Fruit fly (Drosophila melanogaster) whole organism, prepupa: Measurements from ENCODE around the gene Clc.

Experiments used
- Blimp-1 ChIP-seq: fragments of 200-800 bp; sonication (Bioruptor generic); optimal IDR thresholded peaks from 3 replicates; lab custom pipeline; 2017; ENCODE audit warnings: missing biosample characterization, missing genetic modification characterization, mild to moderate bottlenecking, moderate library complexity, missing genetic modification reagents
- CG10669 ChIP-seq: fragments of 200-800 bp; sonication (Bioruptor generic); optimal IDR thresholded peaks from 3 replicates; lab custom pipeline; 2018; ENCODE audit warnings: missing biosample characterization, mild to moderate bottlenecking, missing genetic modification characterization, moderate library complexity
- CG11294 ChIP-seq: fragments of 200-800 bp; sonication (Bioruptor generic); IDR thresholded peaks from 2 replicates; pipeline ENCODE4 v1.3.6; 2022; ENCODE audit warnings: missing biosample characterization, missing genetic modification characterization
- CG11762 ChIP-seq: fragments of 200-800 bp; sonication (Bioruptor generic); optimal IDR thresholded peaks from 3 replicates; lab custom pipeline; 2016; ENCODE audit warnings: missing biosample characterization, missing genetic modification characterization; ENCODE audit not compliant: insufficient read depth
- CG11902 ChIP-seq: fragments of 200-800 bp; sonication (Bioruptor generic); optimal IDR thresholded peaks from 3 replicates; lab custom pipeline; 2016; ENCODE audit warnings: missing biosample characterization, missing genetic modification characterization
- CG15336 ChIP-seq: fragments of 200-800 bp; sonication (Bioruptor generic); IDR thresholded peaks from 2 replicates; pipeline ENCODE4 v1.3.6; 2022; ENCODE audit warnings: missing biosample characterization, missing genetic modification characterization
- CG16779 ChIP-seq: fragments of 200-800 bp; sonication (Bioruptor generic); optimal IDR thresholded peaks from 3 replicates; lab custom pipeline; 2017; ENCODE audit warnings: missing biosample characterization, mild to moderate bottlenecking, missing genetic modification characterization
- CG3032 ChIP-seq: fragments of 200-800 bp; optimal IDR thresholded peaks from 2 replicates; lab custom pipeline; 2019; ENCODE audit warnings: missing biosample characterization, mild to moderate bottlenecking, missing genetic modification characterization, moderate library complexity
- CG31627 ChIP-seq: fragments of 200-800 bp; sonication (Bioruptor generic); optimal IDR thresholded peaks from 3 replicates; lab custom pipeline; 2016; ENCODE audit warnings: missing biosample characterization, missing genetic modification characterization
- CG32006 ChIP-seq: fragments of 200-800 bp; sonication (Bioruptor generic); optimal IDR thresholded peaks from 3 replicates; lab custom pipeline; 2017; ENCODE audit warnings: missing biosample characterization, mild to moderate bottlenecking, missing genetic modification characterization
- CG34406 ChIP-seq: fragments of 200-800 bp; sonication (Bioruptor generic); optimal IDR thresholded peaks from 3 replicates; lab custom pipeline; 2016; ENCODE audit warnings: missing biosample characterization, missing genetic modification characterization
- CG3919 ChIP-seq: fragments of 200-800 bp; sonication (Bioruptor generic); optimal IDR thresholded peaks from 3 replicates; lab custom pipeline; 2016; ENCODE audit warnings: missing biosample characterization, missing genetic modification characterization
- CG4318 ChIP-seq: fragments of 200-800 bp; sonication (Bioruptor generic); optimal IDR thresholded peaks from 3 replicates; lab custom pipeline; 2017; ENCODE audit warnings: missing biosample characterization, mild to moderate bottlenecking, missing genetic modification characterization
- CG6276 ChIP-seq: fragments of 200-800 bp; sonication (Bioruptor generic); optimal IDR thresholded peaks from 2 replicates; lab custom pipeline; 2017; ENCODE audit warnings: missing biosample characterization, mild to moderate bottlenecking, missing genetic modification characterization
- CG6792 ChIP-seq: fragments of 200-800 bp; sonication (Bioruptor generic); optimal IDR thresholded peaks from 3 replicates; lab custom pipeline; 2016; ENCODE audit warnings: missing biosample characterization, missing genetic modification characterization
- CG6808 ChIP-seq: fragments of 200-800 bp; sonication (Bioruptor generic); optimal IDR thresholded peaks from 3 replicates; lab custom pipeline; 2017; ENCODE audit warnings: missing biosample characterization, missing genetic modification characterization, mild to moderate bottlenecking, moderate library complexity, missing genetic modification reagents
- CG6854 ChIP-seq: fragments of 200-800 bp; sonication (Bioruptor generic); optimal IDR thresholded peaks from 2 replicates; lab custom pipeline; 2017; ENCODE audit warnings: missing biosample characterization, mild to moderate bottlenecking, missing genetic modification characterization
- CG7368 ChIP-seq: fragments of 200-800 bp; sonication (Bioruptor generic); optimal IDR thresholded peaks from 3 replicates; lab custom pipeline; 2016; ENCODE audit warnings: missing biosample characterization, missing genetic modification characterization
- CG8119 ChIP-seq: fragments of 200-800 bp; sonication (Bioruptor generic); IDR thresholded peaks from 3 replicates; pipeline ENCODE4 v1.3.6; 2022; ENCODE audit warnings: missing biosample characterization, missing genetic modification characterization
- CG8632 ChIP-seq: fragments of 200-800 bp; sonication (Bioruptor generic); optimal IDR thresholded peaks from 3 replicates; lab custom pipeline; 2016; ENCODE audit warnings: missing biosample characterization, missing genetic modification characterization
- CG9139 ChIP-seq: fragments of 200-800 bp; sonication (Bioruptor generic); optimal IDR thresholded peaks from 3 replicates; lab custom pipeline; 2017; ENCODE audit warnings: missing biosample characterization, mild to moderate bottlenecking, missing genetic modification characterization
- Eip75B ChIP-seq: fragments of 200-800 bp; sonication (Bioruptor generic); optimal IDR thresholded peaks from 3 replicates; lab custom pipeline; 2016; ENCODE audit warnings: missing biosample characterization, missing genetic modification characterization
- Eip78C ChIP-seq: fragments of 200-800 bp; sonication (Bioruptor generic); peaks from one replicate; lab custom pipeline; 2016; ENCODE audit warnings: missing biosample characterization, missing genetic modification characterization
- Eip93F ChIP-seq: fragments of 200-800 bp; sonication (Bioruptor generic); optimal IDR thresholded peaks from 2 replicates; lab custom pipeline; 2016; ENCODE audit warnings: missing biosample characterization, mild to moderate bottlenecking, missing genetic modification characterization
- Gug ChIP-seq: fragments of 200-800 bp; sonication (Bioruptor generic); IDR thresholded peaks from 2 replicates; pipeline ENCODE4 v1.3.6; 2022; ENCODE audit warnings: missing biosample characterization, missing genetic modification characterization
- Hr38 ChIP-seq: sonication (Bioruptor generic); optimal IDR thresholded peaks from 2 replicates; lab custom pipeline; 2016; ENCODE audit warnings: missing biosample characterization, missing genetic modification characterization
- Hr39 ChIP-seq: fragments of 200-800 bp; sonication (Bioruptor generic); optimal IDR thresholded peaks from 2 replicates; lab custom pipeline; 2016; ENCODE audit warnings: missing biosample characterization, missing genetic modification characterization
- Hr4 ChIP-seq: fragments of 200-800 bp; sonication (Bioruptor generic); optimal IDR thresholded peaks from 3 replicates; lab custom pipeline; 2016; ENCODE audit warnings: missing biosample characterization, missing genetic modification characterization
- Met ChIP-seq: fragments of 200-800 bp; sonication (Bioruptor generic); optimal IDR thresholded peaks from 3 replicates; lab custom pipeline; 2016; ENCODE audit warnings: missing biosample characterization, missing genetic modification characterization
- OdsH ChIP-seq: fragments of 200-800 bp; sonication (Bioruptor generic); optimal IDR thresholded peaks from 3 replicates; lab custom pipeline; 2016; ENCODE audit warnings: missing biosample characterization, missing genetic modification characterization
- Smox ChIP-seq: fragments of 200-800 bp; sonication (Bioruptor generic); optimal IDR thresholded peaks from 3 replicates; lab custom pipeline; 2016; ENCODE audit warnings: missing biosample characterization, missing genetic modification characterization
- Sox102F ChIP-seq: fragments of 200-800 bp; sonication (Bioruptor generic); optimal IDR thresholded peaks from 2 replicates; lab custom pipeline; 2016; ENCODE audit warnings: missing biosample characterization, mild to moderate bottlenecking, missing genetic modification characterization
- Sox14 ChIP-seq: fragments of 200-800 bp; sonication (Bioruptor generic); optimal IDR thresholded peaks from 3 replicates; lab custom pipeline; 2016; ENCODE audit warnings: missing biosample characterization, missing genetic modification characterization
- Sox15 ChIP-seq: fragments of 200-800 bp; sonication (Bioruptor generic); optimal IDR thresholded peaks from 3 replicates; lab custom pipeline; 2016; ENCODE audit warnings: missing biosample characterization, missing genetic modification characterization
- acj6 ChIP-seq: fragments of 200-800 bp; sonication (Bioruptor generic); optimal IDR thresholded peaks from 3 replicates; lab custom pipeline; 2016; ENCODE audit warnings: missing biosample characterization, missing genetic modification characterization
- cyc ChIP-seq: fragments of 200-800 bp; sonication (Bioruptor generic); optimal IDR thresholded peaks from 3 replicates; lab custom pipeline; 2016; ENCODE audit warnings: missing biosample characterization, missing genetic modification characterization
- dac ChIP-seq: fragments of 200-800 bp; sonication (Bioruptor generic); optimal IDR thresholded peaks from 2 replicates; lab custom pipeline; 2017; ENCODE audit warnings: missing biosample characterization, mild to moderate bottlenecking, missing genetic modification characterization
- dsx ChIP-seq: fragments of 200-800 bp; optimal IDR thresholded peaks from 3 replicates; lab custom pipeline; 2019; ENCODE audit warnings: missing biosample characterization, mild to moderate bottlenecking, missing genetic modification characterization, moderate library complexity; ENCODE audit not compliant: poor library complexity, severe bottlenecking
- eg ChIP-seq: fragments of 200-800 bp; sonication (Bioruptor generic); IDR thresholded peaks from 3 replicates; pipeline ENCODE4 v1.3.6; 2022; ENCODE audit warnings: missing biosample characterization, missing genetic modification characterization
- esn ChIP-seq: fragments of 200-800 bp; sonication (Bioruptor generic); optimal IDR thresholded peaks from 2 replicates; lab custom pipeline; 2016; ENCODE audit warnings: missing biosample characterization, mild to moderate bottlenecking, missing genetic modification characterization, moderate library complexity
- fd59A ChIP-seq: fragments of 200-800 bp; sonication (Bioruptor generic); optimal IDR thresholded peaks from 2 replicates; lab custom pipeline; 2017; ENCODE audit warnings: missing biosample characterization, mild to moderate bottlenecking, missing genetic modification characterization, missing genetic modification reagents
- fkh ChIP-seq: fragments of 200-800 bp; sonication (Bioruptor generic); optimal IDR thresholded peaks from 3 replicates; lab custom pipeline; 2017; ENCODE audit warnings: missing biosample characterization, mild to moderate bottlenecking, missing genetic modification characterization, moderate library complexity
- lz ChIP-seq: fragments of 200-800 bp; sonication (Bioruptor generic); optimal IDR thresholded peaks from 3 replicates; lab custom pipeline; 2016; ENCODE audit warnings: missing biosample characterization, missing genetic modification characterization
- net ChIP-seq: fragments of 200-800 bp; sonication (Bioruptor generic); optimal IDR thresholded peaks from 3 replicates; lab custom pipeline; 2016; ENCODE audit warnings: missing biosample characterization, missing genetic modification characterization
- pdm3 ChIP-seq: fragments of 200-800 bp; sonication (Bioruptor generic); optimal IDR thresholded peaks from 3 replicates; lab custom pipeline; 2016; ENCODE audit warnings: missing biosample characterization, missing genetic modification characterization
- spab ChIP-seq: fragments of 200-800 bp; sonication (Bioruptor generic); optimal IDR thresholded peaks from 2 replicates; lab custom pipeline; 2017; ENCODE audit warnings: missing biosample characterization, mild to moderate bottlenecking, missing genetic modification characterization, missing genetic modification reagents
- svp ChIP-seq: fragments of 200-800 bp; sonication (Bioruptor generic); peaks from one replicate; lab custom pipeline; 2016; ENCODE audit warnings: missing biosample characterization, missing genetic modification characterization
- topi ChIP-seq: fragments of 200-800 bp; sonication (Bioruptor generic); optimal IDR thresholded peaks from 3 replicates; lab custom pipeline; 2016; ENCODE audit warnings: missing biosample characterization, missing genetic modification characterization

Clc gene

dm6 chr3L:20194731-20195130 lies 46.1 kb upstream of the Clc start (continued):
- TF ChIP-seq CG15336 (GFP tag; lab: Robert Waterston, UW) (peak; percentile 59), fd59A (GFP tag; lab: Kevin White, UChicago) (peak; percentile 22), CG7368 (GFP tag; lab: Kevin White, UChicago) (peak; percentile 49), CG31627 (peak; percentile 82), Hr4 (GFP tag; lab: Kevin White, UChicago) (peak; percentile 46), spab (GFP tag; lab: Kevin White, UChicago) (peak; percentile 32), net (GFP tag; lab: Kevin White, UChicago) (peak; percentile 57), CG32006 (peak; percentile 55), fkh (no peak), Smox (GFP tag; lab: Kevin White, UChicago) (peak; percentile 71), CG6792 (GFP tag; lab: Kevin White, UChicago) (peak; percentile 57), cyc (peak; percentile 76), CG16779 (tag; lab: Kevin White, UChicago) (no peak), CG9139 (peak; percentile 16), CG10669 (GFP tag; lab: Kevin White, UChicago) (peak; percentile 43), Hr38 (GFP tag; lab: Kevin White, UChicago) (no peak), CG6808 (peak; percentile 35), Sox14 (peak; percentile 74), CG11294 (GFP tag; lab: Robert Waterston, UW) (0 out of 2 replicates have a peak, but pooled peaks have one; percentile 12), Hr39 (peak; percentile 80), pdm3 (GFP tag; lab: Kevin White, UChicago) (peak; percentile 66), dsx (GFP tag; lab: Kevin White, UChicago) (peak; percentile 35), CG8119 (GFP tag; lab: Robert Waterston, UW) (peak; percentile 57), eg (GFP tag; lab: Robert Waterston, UW) (peak; percentile 75), CG34406 (GFP tag; lab: Kevin White, UChicago) (peak; percentile 44), CG3032 (tag; lab: Kevin White, UChicago) (peak; percentile 62), CG6276 (GFP tag; lab: Kevin White, UChicago) (peak; percentile 36), acj6 (GFP tag; lab: Kevin White, UChicago) (peak; percentile 72), Eip75B (GFP tag; lab: Kevin White, UChicago) (peak; percentile 51), CG11762 (GFP tag; lab: Kevin White, UChicago) (peak; percentile 20)

- TF ChIP-seq Sox15 (GFP tag; lab: Kevin White, UChicago) (peak; percentile 54), CG16779 (tag; lab: Kevin White, UChicago) (peak; percentile 54), CG8632 (GFP tag; lab: Kevin White, UChicago) (peak; percentile 57), CG8119 (GFP tag; lab: Robert Waterston, UW) (peak; percentile 91), CG3032 (tag; lab: Kevin White, UChicago) (peak; percentile 85), Gug (peak; percentile 74), Sox102F (GFP tag; lab: Kevin White, UChicago) (peak; percentile 8), CG7368 (GFP tag; lab: Kevin White, UChicago) (peak; percentile 75), CG11902 (GFP tag; lab: Kevin White, UChicago) (peak; percentile 54), dsx (GFP tag; lab: Kevin White, UChicago) (peak; percentile 87), CG4318 (GFP tag; lab: Kevin White, UChicago) (peak; percentile 84), Eip93F (GFP tag; lab: Kevin White, UChicago) (no peak), OdsH (peak; percentile 83), acj6 (GFP tag; lab: Kevin White, UChicago) (peak; percentile 82), dac (GFP tag; lab: Kevin White, UChicago) (peak; percentile 88), spab (GFP tag; lab: Kevin White, UChicago) (peak; percentile 85), Hr39 (peak; percentile 12), lz (no peak), CG6808 (peak; percentile 83), esn (GFP tag; lab: Kevin White, UChicago) (peak; percentile 33), net (GFP tag; lab: Kevin White, UChicago) (peak; percentile 81), CG6854 (GFP tag; lab: Kevin White, UChicago) (no peak), topi (GFP tag; lab: Kevin White, UChicago) (no peak), Hr4 (GFP tag; lab: Kevin White, UChicago) (peak; percentile 92), CG6792 (GFP tag; lab: Kevin White, UChicago) (peak; percentile 74), CG3919 (GFP tag; lab: Kevin White, UChicago) (peak; percentile 90), Met (GFP tag; lab: Kevin White, UChicago) (no peak), CG31627 (no peak), Sox14 (peak; percentile 83), fkh (no peak), Eip78C (GFP tag; lab: Kevin White, UChicago) (peak; percentile 96), svp (GFP tag; lab: Kevin White, UChicago) (no peak), CG10669 (GFP tag; lab: Kevin White, UChicago) (peak; percentile 87), Blimp-1 (GFP tag; lab: Kevin White, UChicago) (no peak)
Measured at dm6 chr3L:20195875-20196274, 45.0 kb upstream of the Clc start.
